Worm (Caenorhabditis elegans): ENCODE data around the gene R03D7.2.

ce11 chrII:10925804-10926570, 9.0 kb downstream of the R03D7.2 start, which contains the start of gene metr-1:
- TF ChIP-seq nhr-77 (tag; optimal IDR thresholded peaks at IDR 0.05) (no peak), unc-62 (GFP tag; optimal IDR thresholded peaks at IDR 0.05) (no peak), fos-1 (tag; optimal IDR thresholded peaks at IDR 0.05) (no peak), grh-1 (GFP tag; IDR thresholded peaks at IDR 0.05) (no peak), ama-1 (optimal IDR thresholded peaks at IDR 0.05) (no peak), ztf-4 (tag; optimal IDR thresholded peaks at IDR 0.05) (no peak), ceh-82 (tag; optimal IDR thresholded peaks at IDR 0.05) (no peak), pqm-1 (tag; optimal IDR thresholded peaks at IDR 0.05) (no peak), nhr-237 (tag; optimal IDR thresholded peaks at IDR 0.05) (no peak), dpl-1 (GFP tag; optimal IDR thresholded peaks at IDR 0.05) (peak; percentile 66 to 82 (median 69)), nhr-28 (tag; optimal IDR thresholded peaks at IDR 0.05) (no peak), ztf-11 (tag; optimal IDR thresholded peaks at IDR 0.05) (peak in 1 of 2 experiments; percentile 61), zag-1 (tag; optimal IDR thresholded peaks at IDR 0.05) (no peak)
